Fruit fly (Drosophila melanogaster) whole organism, adult: ENCODE measurements around the gene CG9331.

Experiments
- CG33017 ChIP-seq: fragments of 200-800 bp; sonication (Bioruptor generic); optimal IDR thresholded peaks from 2 replicates; lab custom pipeline; 2018; ENCODE audit warnings: missing biosample characterization, mild to moderate bottlenecking, missing genetic modification characterization, moderate library complexity
- Crg-1 ChIP-seq: fragments of 200-800 bp; sonication (Bioruptor generic); optimal IDR thresholded peaks from 2 replicates; lab custom pipeline; 2016; ENCODE audit warnings: missing biosample characterization, missing genetic modification characterization
- Hr96 ChIP-seq: fragments of 200-800 bp; sonication (Bioruptor generic); optimal IDR thresholded peaks from 2 replicates; lab custom pipeline; 2016; ENCODE audit warnings: missing biosample characterization, missing genetic modification characterization
- toe ChIP-seq: fragments of 200-800 bp; sonication (Bioruptor generic); optimal IDR thresholded peaks from 2 replicates; lab custom pipeline; 2016; ENCODE audit warnings: missing biosample characterization, missing genetic modification characterization

DNA sequence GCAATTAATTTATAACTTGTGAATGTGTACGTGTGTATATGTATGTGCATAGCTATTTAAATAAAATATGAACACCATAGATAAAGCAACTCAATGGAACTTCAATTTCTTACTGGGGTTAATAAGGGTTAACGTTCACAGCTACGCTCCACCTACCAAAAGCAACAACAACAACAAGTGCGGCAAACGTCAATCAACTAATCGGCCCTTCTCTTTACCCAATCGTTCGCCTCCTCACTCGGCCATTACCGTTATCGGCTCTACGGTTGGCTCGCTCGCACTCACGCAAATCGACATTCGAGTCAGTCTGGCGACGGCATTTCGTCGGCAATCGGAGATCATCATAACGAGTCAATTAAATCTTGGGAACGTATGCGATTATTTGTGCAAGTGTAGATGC, 39.6 kb upstream of the CG9331 start:
- TF ChIP-seq toe (GFP tag; lab: Kevin White, UChicago): peak; percentile 34
- no peak for TF ChIP-seq Crg-1 (GFP tag; lab: Kevin White, UChicago)
- TF ChIP-seq CG33017 (tag; lab: Kevin White, UChicago): no peak
- TF ChIP-seq Hr96 (GFP tag; lab: Kevin White, UChicago): no peak
